Fruit fly (Drosophila melanogaster) whole organism: Measurements from ENCODE around the gene h-cup.

ENCODE experiments used
- CG8478 ChIP-seq: fragments of >200 bp; optimal IDR thresholded peaks from 2 replicates; lab custom pipeline; 2018; ENCODE audit warnings: inconsistent platforms
- Dll ChIP-seq: fragments of >200 bp; optimal IDR thresholded peaks from 2 replicates; lab custom pipeline; 2017
- EcR ChIP-seq, 2 experiments: fragments of >200 bp; optimal IDR thresholded peaks; 2 replicates each; lab custom pipeline; 2017; ENCODE audit warnings: missing biosample characterization in 2 of 2, missing genetic modification characterization in 2 of 2, missing genetic modification reagents in 2 of 2
- pan ChIP-seq: fragments of >200 bp; optimal IDR thresholded peaks from 2 replicates; lab custom pipeline; 2017
- psq ChIP-seq: fragments of >200 bp; optimal IDR thresholded peaks from 2 replicates; lab custom pipeline; 2017
- usp ChIP-seq: fragments of >200 bp; optimal IDR thresholded peaks from 2 replicates; lab custom pipeline; 2017; ENCODE audit warnings: missing biosample characterization, missing genetic modification characterization, mixed read lengths

h-cup gene

DNA sequence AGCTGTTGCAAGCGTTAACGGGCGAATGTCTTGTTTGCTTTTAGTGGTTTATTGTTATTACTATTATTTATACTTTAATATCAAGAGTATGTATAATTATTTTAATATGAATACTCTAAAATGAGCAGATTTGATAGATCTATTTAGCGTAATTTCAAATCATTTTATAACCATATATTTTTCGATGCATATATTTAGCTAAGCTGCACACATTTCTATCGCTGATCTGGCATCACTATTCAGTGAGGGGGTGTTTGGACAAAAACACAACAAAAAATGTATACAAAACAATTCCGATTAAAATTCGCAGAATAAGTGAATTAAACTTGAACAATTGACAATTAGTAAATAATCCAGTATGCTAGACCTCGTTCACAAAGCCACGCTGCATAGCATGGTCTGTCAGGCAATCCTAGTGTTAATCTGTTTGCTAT lies 31.7 kb downstream of the h-cup start, which contains the start of the genes Trs33 and Tmtc4:
TSS of gene Trs33 (minus strand) at position 3 of the 434 bp plus-strand sequence.
TSS of gene Tmtc4 (plus strand) at position 233 of the 434 bp plus-strand sequence.
- TF ChIP-seq usp = no peak
- no peak for TF ChIP-seq Dll (lab: Kevin White, UChicago)
- TF ChIP-seq CG8478 = no peak
- no peak for TF ChIP-seq pan (lab: Kevin White, UChicago)
- no peak for TF ChIP-seq psq
- TF ChIP-seq EcR (GFP tag; optimal IDR thresholded peaks at IDR 0.05; lab: Kevin White, UChicago) = no peak

DNA sequence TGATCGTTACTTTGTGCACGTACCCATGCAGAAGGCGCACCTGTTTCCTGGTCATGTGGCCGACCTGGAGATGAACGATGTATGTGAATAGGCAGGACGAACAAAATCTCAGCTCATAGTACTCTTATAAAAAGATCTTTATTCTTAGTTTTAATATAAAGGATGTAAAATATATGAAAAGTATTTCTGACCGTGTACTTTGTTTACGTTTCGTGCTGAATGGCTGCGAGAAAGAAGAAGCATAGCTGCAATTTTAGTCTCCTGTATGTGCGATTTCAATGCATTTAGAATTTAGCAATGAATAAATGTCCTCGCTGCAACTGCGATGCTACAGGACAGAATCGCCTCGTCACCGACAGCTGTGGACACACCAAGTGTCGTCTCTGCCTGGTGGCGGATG lies 34.9 kb downstream of the h-cup start, which contains the start of the genes CG42726 and CG42727:
TSS of gene CG42726 (plus strand) at position 227 of the 400 bp plus-strand sequence.
TSS of gene CG42727 (plus strand) at position 227 of the 400 bp plus-strand sequence.
- TF ChIP-seq Dll (lab: Kevin White, UChicago) = no peak
- TF ChIP-seq EcR (GFP tag; optimal IDR thresholded peaks at IDR 0.05; lab: Kevin White, UChicago) = no peak
- TF ChIP-seq usp = no peak
- no peak for TF ChIP-seq CG8478
- TF ChIP-seq pan (lab: Kevin White, UChicago) = no peak
- TF ChIP-seq psq = no peak

DNA sequence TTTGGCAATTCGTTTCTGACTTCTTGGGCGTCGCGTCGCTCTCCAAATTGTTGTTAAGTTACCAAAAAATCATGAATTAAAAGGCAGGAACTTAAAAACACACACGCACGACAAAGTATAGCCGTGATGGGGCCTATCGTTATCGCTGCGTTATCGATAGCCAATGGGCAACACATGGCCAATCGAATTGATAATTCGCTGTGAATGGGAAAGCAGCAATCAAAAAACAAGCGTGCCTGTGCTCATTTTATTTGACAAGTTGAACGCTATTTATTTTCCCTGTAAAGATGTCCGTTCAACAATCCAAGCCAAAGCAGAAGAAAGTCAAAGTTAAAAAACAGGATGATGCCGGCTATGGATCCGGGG lies 36.8 kb downstream of the h-cup start, which contains the start of the genes Surf4 and CG31301:
TSS of gene Surf4 (minus strand) at position 159 of the 366 bp plus-strand sequence.
TSS of gene CG31301 (plus strand) at position 188 of the 366 bp plus-strand sequence.
- TF ChIP-seq psq (no peak), EcR (GFP tag; optimal IDR thresholded peaks at IDR 0.05; lab: Kevin White, UChicago) (no peak), Dll (lab: Kevin White, UChicago) (no peak), CG8478 (no peak), usp (no peak), pan (lab: Kevin White, UChicago) (no peak)

DNA sequence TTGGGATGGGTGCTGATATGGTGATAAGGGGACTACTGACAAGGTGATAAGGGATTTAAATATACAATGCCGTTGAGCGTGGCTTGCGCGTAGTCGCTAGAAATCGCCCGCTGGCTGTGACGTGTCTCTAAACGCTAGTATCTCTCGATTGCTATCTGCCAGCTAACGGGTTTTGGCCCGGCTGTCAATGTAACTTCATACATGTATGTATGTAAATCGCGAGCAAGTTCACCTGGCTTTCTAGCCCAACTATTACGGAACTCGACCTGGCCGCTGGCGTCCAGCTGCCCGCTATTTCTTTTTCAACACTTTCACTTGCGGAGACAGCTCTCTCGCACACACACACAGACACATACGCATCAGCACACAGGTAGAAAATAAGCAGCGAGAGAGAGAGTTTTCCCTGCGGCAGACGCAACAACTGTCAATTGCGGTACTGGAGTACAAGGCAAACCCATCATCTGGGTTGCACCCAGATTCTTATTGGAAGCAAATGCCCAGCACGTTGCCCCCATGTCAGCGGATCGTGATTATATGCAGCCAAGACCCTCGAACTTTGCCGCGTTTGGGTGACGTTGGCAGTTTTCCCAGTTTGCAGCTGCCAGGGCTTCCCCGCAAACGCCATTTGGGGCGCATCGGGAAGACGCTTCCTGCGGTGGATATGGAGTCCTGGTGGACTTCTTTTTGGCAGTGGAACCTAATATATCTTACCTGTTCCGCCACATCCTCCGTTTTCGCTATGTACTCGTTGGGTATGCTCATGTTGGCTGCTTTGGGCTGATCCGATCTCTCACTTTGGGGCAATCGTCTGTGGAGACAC lies 37.3 kb downstream of the h-cup start:
- TF ChIP-seq Dll (lab: Kevin White, UChicago) (no peak), usp (no peak), CG8478 (no peak), psq (no peak), EcR (GFP tag; optimal IDR thresholded peaks at IDR 0.05; lab: Kevin White, UChicago) (no peak), pan (lab: Kevin White, UChicago) (no peak)

DNA sequence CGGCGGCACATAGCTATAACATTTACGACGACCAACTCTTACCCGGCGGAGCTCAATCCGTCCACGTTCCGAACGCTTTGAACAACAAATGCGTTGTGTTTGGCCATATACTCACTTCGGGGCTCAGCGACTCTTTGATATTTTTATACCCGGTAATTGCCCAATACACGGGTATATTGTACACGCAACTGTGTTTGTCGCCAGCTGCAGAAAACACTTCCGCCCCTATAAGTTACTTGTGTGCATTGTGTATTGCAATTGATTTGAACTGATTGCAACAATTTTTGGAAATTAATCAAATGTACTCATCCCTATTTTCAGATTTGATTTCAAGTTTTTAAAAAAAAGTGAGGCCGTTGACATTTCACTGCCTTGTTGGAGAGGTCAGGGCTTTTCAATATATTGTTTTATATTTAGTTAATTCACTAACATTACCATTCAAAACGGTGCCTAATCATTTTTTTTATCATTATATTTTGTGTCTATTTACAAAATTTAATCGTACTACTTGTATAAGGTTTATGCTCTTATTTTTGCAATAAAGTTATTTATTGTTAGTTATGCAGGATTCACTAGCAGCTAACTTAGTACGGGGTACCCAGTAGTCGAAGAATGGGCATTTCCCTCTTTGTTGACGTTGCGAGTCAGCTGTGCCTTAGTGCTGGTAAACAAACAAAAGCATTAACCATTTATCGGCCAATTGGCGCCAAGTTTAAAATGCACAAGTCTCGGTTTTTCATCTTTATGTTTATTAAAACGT lies 39.6 kb downstream of the h-cup start, which contains the start of gene Nagk:
TSS of gene Nagk (minus strand) at position 331 of the 760 bp plus-strand sequence.
- TF ChIP-seq psq (no peak), Dll (lab: Kevin White, UChicago) (no peak), EcR (GFP tag; optimal IDR thresholded peaks at IDR 0.05; lab: Kevin White, UChicago) (no peak), pan (lab: Kevin White, UChicago) (peak; percentile 96)

DNA sequence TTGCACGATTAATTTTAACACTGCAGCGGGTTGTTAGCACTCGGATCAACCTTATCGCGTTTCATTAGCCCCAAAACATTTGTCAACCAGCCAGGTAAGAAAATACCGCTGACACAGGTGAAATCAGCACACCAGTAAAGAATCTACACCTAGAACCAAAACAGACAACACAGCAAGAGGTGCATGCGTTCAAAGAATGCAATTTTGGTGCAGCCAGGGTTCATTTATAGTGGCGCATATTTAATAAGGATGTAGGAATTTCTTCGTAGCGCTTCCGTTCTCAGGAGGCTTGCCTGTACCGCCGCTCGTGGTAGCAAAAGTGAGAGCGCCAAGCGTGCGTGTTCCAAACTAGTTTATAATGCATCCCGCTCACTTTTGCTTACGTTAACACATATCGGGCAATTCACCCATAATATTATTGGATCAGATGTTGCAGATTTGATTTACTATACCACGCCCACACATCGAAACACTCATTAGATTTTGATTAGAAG lies 40.3 kb downstream of the h-cup start:
- TF ChIP-seq Dll (lab: Kevin White, UChicago) (no peak), psq (no peak), CG8478 (no peak), usp (no peak), pan (lab: Kevin White, UChicago) (no peak), EcR (GFP tag; optimal IDR thresholded peaks at IDR 0.05; lab: Kevin White, UChicago) (no peak)

DNA sequence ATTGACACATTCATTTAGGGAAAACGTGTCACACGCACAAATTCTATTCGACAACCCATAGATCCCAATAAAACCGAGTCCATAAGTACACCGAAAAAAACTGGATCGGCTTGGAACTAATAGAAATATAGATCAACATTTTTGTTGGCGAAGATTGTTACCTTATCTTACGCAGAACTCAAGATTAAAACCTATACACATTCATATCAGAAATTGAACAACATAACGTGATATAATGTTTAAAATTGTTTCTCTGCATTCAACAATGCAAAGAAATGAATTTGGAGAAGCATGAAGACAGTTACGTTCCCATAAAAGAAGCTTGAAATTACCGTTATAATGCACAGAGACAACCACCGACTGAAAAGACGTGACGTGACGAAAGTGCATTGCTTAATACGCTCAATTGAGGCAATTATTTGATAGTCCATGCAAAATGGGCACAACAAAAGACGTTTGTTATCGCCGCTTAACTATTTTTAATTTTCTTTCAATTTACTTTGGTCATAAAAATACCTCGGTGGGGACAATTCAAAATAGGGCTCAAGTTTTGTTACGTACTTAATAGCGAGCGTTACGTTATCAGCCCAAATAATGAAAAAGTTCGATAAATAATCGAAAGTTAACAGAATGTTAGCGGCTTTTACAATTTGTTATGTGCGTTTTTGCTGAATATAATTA lies 42.6 kb downstream of the h-cup start, which contains the start of gene SerRS-m:
TSS of gene SerRS-m (plus strand) at position 616 of the 681 bp plus-strand sequence.
- TF ChIP-seq CG8478 (no peak), Dll (lab: Kevin White, UChicago) (no peak), usp (no peak), psq (no peak), pan (lab: Kevin White, UChicago) (no peak), EcR (GFP tag; optimal IDR thresholded peaks at IDR 0.05; lab: Kevin White, UChicago) (no peak)

DNA sequence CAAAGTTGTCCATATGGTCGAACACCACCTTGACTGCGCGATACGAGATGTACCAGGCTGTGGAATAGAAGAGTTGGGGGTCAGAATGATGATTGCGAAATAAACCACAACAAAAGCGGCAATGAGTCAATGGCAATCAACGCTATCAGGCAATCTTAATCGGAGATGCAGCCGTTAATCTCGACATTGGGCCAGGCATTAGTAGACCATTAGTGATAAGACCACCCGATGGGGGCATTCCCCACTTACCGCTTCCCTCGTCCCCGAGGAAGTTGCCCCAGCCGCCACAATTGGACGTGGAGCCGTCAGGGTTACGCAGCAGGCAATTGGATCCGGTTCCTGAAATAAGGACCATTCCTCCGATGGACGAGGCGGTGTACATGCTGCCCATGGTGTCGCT lies 43.6 kb downstream of the h-cup start:
- TF ChIP-seq EcR (GFP tag; optimal IDR thresholded peaks at IDR 0.05; lab: Kevin White, UChicago) = no peak
- no peak for TF ChIP-seq psq
- no peak for TF ChIP-seq usp
- TF ChIP-seq Dll (lab: Kevin White, UChicago) = no peak
- no peak for TF ChIP-seq pan (lab: Kevin White, UChicago)
- TF ChIP-seq CG8478 = no peak

DNA sequence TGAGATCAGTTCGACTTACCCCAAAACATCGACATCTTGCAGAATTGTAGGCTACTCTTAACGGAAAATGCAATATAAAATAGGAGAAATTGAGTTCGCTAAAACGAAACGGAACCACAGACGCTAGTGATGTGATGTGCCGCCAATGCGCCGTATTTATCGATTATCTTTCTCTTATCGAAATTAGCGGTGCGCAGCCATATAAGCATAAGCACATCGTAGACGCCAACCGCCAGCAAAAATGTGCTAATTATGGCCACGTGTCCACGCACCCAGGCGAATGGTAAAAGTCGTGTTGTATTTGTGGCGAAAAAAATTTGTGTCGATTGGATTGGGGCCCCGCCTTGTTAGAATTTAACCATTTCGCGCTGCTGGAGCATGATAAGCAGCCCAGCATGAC lies 49.8 kb downstream of the h-cup start, which contains the start of the genes Fkbp39 and Cyfip:
TSS of gene Fkbp39 (minus strand) at position 140 of the 400 bp plus-strand sequence.
TSS of gene Cyfip (plus strand) at position 273 of the 400 bp plus-strand sequence.
- TF ChIP-seq psq (no peak), EcR (GFP tag; optimal IDR thresholded peaks at IDR 0.05; lab: Kevin White, UChicago) (no peak), CG8478 (no peak), pan (lab: Kevin White, UChicago) (no peak), Dll (lab: Kevin White, UChicago) (no peak), usp (no peak)
